Worm (Caenorhabditis elegans) whole organism, L3 larva: Measurements from ENCODE around the gene W09H1.3.

Experiments used
- R02D3.7 ChIP-seq: fragments of 150-350 bp; optimal IDR thresholded peaks from 2 replicates; lab custom pipeline; 2014; ENCODE audit warnings: missing biosample characterization, missing genetic modification characterization
- ZK546.5 ChIP-seq: sonication (generic microtip); optimal IDR thresholded peaks from 2 replicates; lab custom pipeline; 2017; ENCODE audit warnings: missing biosample characterization, missing genetic modification characterization
- ceh-16 ChIP-seq: sonication (generic microtip); optimal IDR thresholded peaks from 2 replicates; lab custom pipeline; 2017; ENCODE audit warnings: missing biosample characterization, missing genetic modification characterization
- ceh-9 ChIP-seq: sonication (generic microtip); optimal IDR thresholded peaks from 2 replicates; lab custom pipeline; 2018; ENCODE audit warnings: missing biosample characterization, missing genetic modification characterization
- egl-27 ChIP-seq: sonication (generic microtip); optimal IDR thresholded peaks from 4 replicates; lab custom pipeline; 2017; ENCODE audit warnings: missing biosample characterization, missing genetic modification reagents, missing genetic modification characterization
- egl-5 ChIP-seq: fragments of 150-350 bp; optimal IDR thresholded peaks from 2 replicates; lab custom pipeline; 2017; ENCODE audit warnings: missing biosample characterization, missing genetic modification reagents, missing genetic modification characterization, inconsistent platforms
- elt-1 ChIP-seq: fragments of 150-350 bp; optimal IDR thresholded peaks from 2 replicates; lab custom pipeline; 2014; ENCODE audit warnings: missing biosample characterization, missing genetic modification characterization
- elt-2 ChIP-seq: sonication (generic microtip); optimal IDR thresholded peaks from 2 replicates; lab custom pipeline; 2016; ENCODE audit warnings: missing genetic modification reagents, mild to moderate bottlenecking, missing genetic modification characterization, missing compliant biosample characterization
- elt-3 ChIP-seq, 3 experiments: fragments of 150-350 bp in 1 of 3; sonication (generic microtip) in 2 of 3; optimal IDR thresholded peaks; 2 replicates in 2 of 3; 4 replicates in 1 of 3; lab custom pipeline; 2014 to 2017; ENCODE audit warnings: missing biosample characterization in 3 of 3, missing genetic modification characterization in 3 of 3
- fkh-10 ChIP-seq: sonication (generic microtip); optimal IDR thresholded peaks from 2 replicates; lab custom pipeline; 2017; ENCODE audit warnings: missing biosample characterization, missing genetic modification reagents, missing genetic modification characterization
- fos-1 ChIP-seq: fragments of 150-350 bp; optimal IDR thresholded peaks from 2 replicates; lab custom pipeline; 2014; ENCODE audit warnings: missing biosample characterization, missing genetic modification characterization
- hmg-11 ChIP-seq: sonication (generic microtip); optimal IDR thresholded peaks from 2 replicates; lab custom pipeline; 2016; ENCODE audit warnings: missing genetic modification characterization, missing compliant biosample characterization
- jun-1 ChIP-seq: fragments of 150-350 bp; optimal IDR thresholded peaks from 2 replicates; lab custom pipeline; 2014; ENCODE audit warnings: missing biosample characterization, missing genetic modification reagents, missing genetic modification characterization
- lin-39 ChIP-seq: fragments of 150-350 bp; optimal IDR thresholded peaks from 2 replicates; lab custom pipeline; 2018; ENCODE audit warnings: missing biosample characterization, missing genetic modification reagents, missing genetic modification characterization
- lsy-12 ChIP-seq: sonication (generic microtip); optimal IDR thresholded peaks from 2 replicates; lab custom pipeline; 2016; ENCODE audit warnings: mild to moderate bottlenecking, missing genetic modification characterization, missing compliant biosample characterization
- mml-1 ChIP-seq: fragments of 150-350 bp; sonication (generic microtip); optimal IDR thresholded peaks from 3 replicates; lab custom pipeline; 2014; ENCODE audit warnings: missing biosample characterization, missing genetic modification characterization
- nhr-11 ChIP-seq: fragments of 150-350 bp; optimal IDR thresholded peaks from 2 replicates; lab custom pipeline; 2014; ENCODE audit warnings: missing biosample characterization, missing genetic modification characterization
- nhr-12 ChIP-seq: fragments of 150-350 bp; optimal IDR thresholded peaks from 2 replicates; lab custom pipeline; 2014; ENCODE audit warnings: missing biosample characterization, missing genetic modification characterization
- nhr-23 ChIP-seq: fragments of 150-350 bp; optimal IDR thresholded peaks from 2 replicates; lab custom pipeline; 2014; ENCODE audit warnings: missing biosample characterization, missing genetic modification reagents, missing genetic modification characterization
- nhr-237 ChIP-seq: fragments of 150-350 bp; optimal IDR thresholded peaks from 2 replicates; lab custom pipeline; 2014; ENCODE audit warnings: missing biosample characterization, missing genetic modification characterization
- nhr-25 ChIP-seq: sonication (generic microtip); optimal IDR thresholded peaks from 2 replicates; lab custom pipeline; 2017; ENCODE audit warnings: missing biosample characterization, missing genetic modification characterization
- nhr-43 ChIP-seq: sonication (generic microtip); optimal IDR thresholded peaks from 2 replicates; lab custom pipeline; 2016; ENCODE audit warnings: mild to moderate bottlenecking, missing genetic modification characterization, missing compliant biosample characterization; ENCODE audit not compliant: poor library complexity, severe bottlenecking
- nhr-67 ChIP-seq: fragments of 150-350 bp; optimal IDR thresholded peaks from 2 replicates; lab custom pipeline; 2014; ENCODE audit warnings: missing biosample characterization, missing genetic modification characterization
- nhr-77 ChIP-seq: fragments of 150-350 bp; optimal IDR thresholded peaks from 2 replicates; lab custom pipeline; 2014; ENCODE audit warnings: missing biosample characterization, missing genetic modification characterization
- pha-4 ChIP-seq: fragments of 150-350 bp; optimal IDR thresholded peaks from 2 replicates; lab custom pipeline; 2014; ENCODE audit warnings: missing biosample characterization, missing genetic modification reagents, missing genetic modification characterization
- skn-1 ChIP-seq: fragments of 150-350 bp; optimal IDR thresholded peaks from 2 replicates; lab custom pipeline; 2014; ENCODE audit warnings: missing biosample characterization, missing genetic modification characterization
- snpc-4 ChIP-seq: fragments of 150-350 bp; optimal IDR thresholded peaks from 2 replicates; lab custom pipeline; 2014; ENCODE audit warnings: missing biosample characterization, missing genetic modification characterization
- tbx-2 ChIP-seq: sonication (generic microtip); optimal IDR thresholded peaks from 2 replicates; lab custom pipeline; 2016; ENCODE audit warnings: mild to moderate bottlenecking, missing genetic modification characterization, missing compliant biosample characterization
- unc-39 ChIP-seq: sonication (generic microtip); optimal IDR thresholded peaks from 4 replicates; lab custom pipeline; 2017; ENCODE audit warnings: missing biosample characterization, missing genetic modification characterization
- zag-1 ChIP-seq: fragments of 150-350 bp; optimal IDR thresholded peaks from 2 replicates; lab custom pipeline; 2014; ENCODE audit warnings: missing biosample characterization, missing genetic modification characterization
- ztf-4 ChIP-seq: fragments of 150-350 bp; optimal IDR thresholded peaks from 2 replicates; lab custom pipeline; 2014; ENCODE audit warnings: missing biosample characterization, missing genetic modification characterization

Gene W09H1.3

DNA sequence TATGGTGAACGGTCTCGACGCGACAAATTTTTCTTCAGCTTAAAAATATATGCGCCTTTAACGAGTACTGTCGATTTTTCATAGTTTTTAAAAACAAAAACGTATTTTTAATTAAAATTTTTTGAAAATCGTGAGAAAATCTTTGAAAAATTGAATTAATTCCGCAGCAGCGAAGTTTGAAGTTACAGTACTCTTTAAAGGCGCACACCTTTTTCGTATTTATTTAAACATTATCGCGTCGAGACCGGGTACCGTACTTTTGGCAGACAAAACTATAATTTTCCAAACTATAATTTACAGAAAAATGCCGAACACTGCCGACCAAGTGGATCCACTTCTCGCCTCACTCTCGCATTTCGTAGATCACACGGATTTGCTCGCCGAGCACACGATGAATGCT, 31.6 kb downstream of the W09H1.3 start, which contains the start of gene F15D4.2:
Gene F15D4.2 (plus strand): TSS at position 301 of the 400 bp plus-strand sequence.
- no peak for TF ChIP-seq snpc-4 (tag; lab: Kevin White, UChicago)
- no peak for TF ChIP-seq tbx-2
- no peak for TF ChIP-seq nhr-77 (tag; lab: Kevin White, UChicago)
- no peak for TF ChIP-seq nhr-67 (tag; lab: Kevin White, UChicago)
- no peak for TF ChIP-seq ceh-9 (tag; lab: Kevin White, UChicago)
- no peak for TF ChIP-seq nhr-12 (tag; lab: Kevin White, UChicago)
- TF ChIP-seq hmg-11 (tag; lab: Kevin White, UChicago): no peak
- no peak for TF ChIP-seq fkh-10
- TF ChIP-seq fos-1 (tag; lab: Kevin White, UChicago): no peak
- no peak for TF ChIP-seq nhr-25 (tag; lab: Kevin White, UChicago)
- TF ChIP-seq egl-27 (tag; lab: Kevin White, UChicago): no peak
- TF ChIP-seq, all 47 proteins: peak for 0

DNA sequence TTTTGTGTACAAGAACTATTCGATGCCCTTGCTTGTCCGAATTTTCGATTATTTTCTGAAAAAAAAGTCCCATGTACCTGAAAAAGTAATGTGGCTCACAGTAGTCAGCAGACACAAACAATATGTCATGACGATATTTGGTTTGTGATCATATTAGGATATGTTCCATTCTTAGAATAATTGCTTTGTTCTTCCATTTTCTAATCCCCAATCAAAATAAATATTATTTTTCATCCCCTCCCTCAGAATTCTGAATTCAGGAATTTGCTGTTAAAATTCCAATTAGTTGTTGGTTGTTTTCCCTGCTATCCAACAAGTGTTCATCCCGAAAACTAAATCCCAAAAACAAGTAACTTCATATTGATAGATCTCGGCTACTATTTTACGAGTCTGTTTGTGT, 35.1 kb downstream of the W09H1.3 start:
- TF ChIP-seq nhr-23 (tag; lab: Kevin White, UChicago) (no peak), ZK546.5 (no peak), hmg-11 (tag; lab: Kevin White, UChicago) (no peak), fos-1 (tag; lab: Kevin White, UChicago) (no peak), elt-2 (tag; lab: Kevin White, UChicago) (no peak), R02D3.7 (tag; lab: Kevin White, UChicago) (no peak), nhr-25 (tag; lab: Kevin White, UChicago) (no peak), ztf-4 (tag; lab: Kevin White, UChicago) (no peak)

DNA sequence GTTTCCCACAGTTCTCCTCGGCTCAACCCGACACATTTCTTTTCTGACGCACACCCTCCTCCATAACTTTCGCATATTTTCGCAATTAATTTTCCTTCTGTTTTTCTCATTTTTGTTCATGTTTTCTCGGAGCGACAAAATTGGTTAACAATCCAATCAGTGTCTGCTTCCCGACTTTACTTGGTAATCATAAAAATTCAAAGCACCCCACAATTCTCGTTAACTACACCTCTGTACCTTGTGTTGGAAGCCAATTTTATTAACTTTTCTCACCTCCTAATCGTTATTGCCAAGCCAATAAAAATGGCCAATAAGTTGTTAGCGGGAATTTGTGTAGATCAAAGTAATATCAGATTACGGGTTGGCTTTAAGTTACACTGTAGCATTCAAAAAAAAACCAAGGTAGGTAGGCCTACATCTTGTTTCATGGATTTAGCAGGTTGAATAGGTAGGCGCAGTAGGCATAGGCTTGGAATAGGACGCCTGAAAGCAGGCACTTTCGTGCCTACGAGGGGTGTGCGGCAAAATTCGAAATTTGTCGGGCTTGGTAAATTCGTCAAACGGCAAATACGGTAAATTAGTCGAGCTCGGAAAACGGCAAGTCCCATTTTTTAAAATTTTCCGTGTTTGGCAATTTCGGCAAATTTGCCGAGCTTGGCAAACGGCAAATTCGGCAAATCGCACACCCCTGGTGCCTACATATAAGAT, 46.4 kb downstream of the W09H1.3 start:
- TF ChIP-seq zag-1 (no peak), nhr-12 (tag; lab: Kevin White, UChicago) (no peak), skn-1 (tag; lab: Kevin White, UChicago) (no peak), egl-5 (tag; lab: Kevin White, UChicago) (no peak), nhr-43 (no peak), nhr-11 (tag; lab: Kevin White, UChicago) (peak; percentile 90), jun-1 (tag; lab: Kevin White, UChicago) (no peak), lin-39 (tag; lab: Kevin White, UChicago) (no peak)

ce11 chrII:13233712-13234111, 49.5 kb downstream of the W09H1.3 start:
- TF ChIP-seq mml-1 (no peak), nhr-77 (tag; lab: Kevin White, UChicago) (no peak), lsy-12 (tag; lab: Kevin White, UChicago) (no peak), fkh-10 (no peak), elt-3 (tag; optimal IDR thresholded peaks at IDR 0.05; lab: Kevin White, UChicago) (no peak), ceh-16 (tag; lab: Kevin White, UChicago) (no peak), elt-1 (tag; lab: Kevin White, UChicago) (no peak), egl-5 (tag; lab: Kevin White, UChicago) (no peak), nhr-43 (no peak), nhr-237 (tag; lab: Kevin White, UChicago) (no peak), pha-4 (tag; lab: Kevin White, UChicago) (no peak), fos-1 (tag; lab: Kevin White, UChicago) (no peak), ceh-9 (tag; lab: Kevin White, UChicago) (no peak), nhr-23 (tag; lab: Kevin White, UChicago) (no peak), unc-39 (tag; lab: Kevin White, UChicago) (no peak)
